Worm (Caenorhabditis elegans) whole organism, young adult: ENCODE results near the gene glt-5.

ENCODE experiments used
- D2030.7 ChIP-seq: fragments of 200-800 bp; sonication (Bioruptor generic); IDR thresholded peaks from 2 replicates; pipeline ENCODE4 v1.3.6; 2022; ENCODE audit warnings: missing genetic modification reagents, missing genetic modification characterization, missing compliant biosample characterization
- Y53F4B.3 ChIP-seq: fragments of 200-800 bp; sonication (Bioruptor generic); IDR thresholded peaks from 2 replicates; pipeline ENCODE4 v1.3.6; 2022; ENCODE audit warnings: missing genetic modification reagents, missing genetic modification characterization, missing compliant biosample characterization
- ama-1 ChIP-seq, 3 experiments: fragments of 150-350 bp in 1 of 3; sonication (generic microtip) in 2 of 3; optimal IDR thresholded peaks; 2 replicates each; lab custom pipeline; 2014 to 2018; ENCODE audit warnings: missing biosample characterization in 2 of 3, missing genetic modification characterization in 2 of 3, missing genetic modification reagents in 2 of 3
- nfya-1 ChIP-seq: sonication (generic microtip); optimal IDR thresholded peaks from 2 replicates; lab custom pipeline; 2017; ENCODE audit warnings: antibody characterized with exemption, missing compliant biosample characterization, missing genetic modification characterization, borderline replicate concordance; ENCODE audit not compliant: insufficient read depth
- nhr-179 ChIP-seq: sonication (generic microtip); optimal IDR thresholded peaks from 2 replicates; lab custom pipeline; 2016; ENCODE audit warnings: mild to moderate bottlenecking, missing genetic modification characterization, missing compliant biosample characterization
- pha-4 ChIP-seq: fragments of 150-350 bp; sonication (generic microtip); optimal IDR thresholded peaks from 2 replicates; lab custom pipeline; 2014; ENCODE audit warnings: missing biosample characterization, missing genetic modification reagents, missing genetic modification characterization
- rec-8 ChIP-seq, 2 experiments: sonication (generic microtip); optimal IDR thresholded peaks; 2 replicates each; lab custom pipeline; 2016; ENCODE audit warnings: mild to moderate bottlenecking in 2 of 2, missing genetic modification characterization in 2 of 2, missing genetic modification reagents in 2 of 2, missing genotype in 2 of 2, missing biosample characterization in 1 of 2, missing compliant biosample characterization in 1 of 2, moderate library complexity in 1 of 2
- snpc-1.1 ChIP-seq: sonication (generic microtip); optimal IDR thresholded peaks from 2 replicates; lab custom pipeline; 2017; ENCODE audit warnings: missing genetic modification characterization, mild to moderate bottlenecking, missing compliant biosample characterization, antibody characterized with exemption, moderate library complexity, missing genotype, missing genetic modification reagents; ENCODE audit not compliant: insufficient read depth

ce11 chrII:9665577-9665976, 43.1 kb downstream of the glt-5 start, which contains the start of gene ZK1320.5:
- TF ChIP-seq snpc-1.1 (tag; lab: Kevin White, UChicago), result no peak
- no peak for TF ChIP-seq D2030.7 (GFP tag; lab: Robert Waterston, UW)
- TF ChIP-seq nfya-1 (tag; lab: Kevin White, UChicago), result no peak
- no peak for TF ChIP-seq nhr-179 (tag; lab: Kevin White, UChicago)
- no peak for TF ChIP-seq Y53F4B.3 (GFP tag; lab: Robert Waterston, UW)
- TF ChIP-seq pha-4 (tag; lab: Kevin White, UChicago), result no peak
- no peak for TF ChIP-seq rec-8 (tag; optimal IDR thresholded peaks at IDR 0.05; lab: Kevin White, UChicago)
- no peak for TF ChIP-seq ama-1 (optimal IDR thresholded peaks at IDR 0.05; lab: Kevin White, UChicago)
- TF ChIP-seq ama-1 (GFP tag; optimal IDR thresholded peaks at IDR 0.05; lab: Kevin White, UChicago), result no peak
